Fruit fly (Drosophila melanogaster): ENCODE data around the gene CG5866.

CG5866 gene

DNA sequence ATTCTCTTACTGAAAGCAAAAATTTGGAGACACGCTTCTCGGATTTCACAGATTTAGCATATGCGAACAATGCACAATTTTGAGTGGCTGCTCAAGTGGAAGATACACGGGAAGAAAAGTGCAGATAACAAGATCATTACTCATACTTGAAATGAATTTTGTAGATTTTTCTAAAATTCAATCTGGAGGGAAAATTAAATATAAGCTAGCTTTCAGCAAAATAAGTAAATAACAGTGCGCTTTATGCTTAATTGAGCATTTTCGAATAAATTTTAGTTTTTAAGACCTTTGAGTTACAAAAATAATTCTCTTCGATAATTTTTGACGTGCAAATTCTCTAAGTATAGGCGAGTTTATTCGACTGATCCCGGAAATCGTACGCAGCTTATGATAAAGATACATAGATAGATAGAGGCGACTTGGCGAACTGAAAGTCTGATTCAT lies 14.8 kb upstream of the CG5866 start (continued):
- TF ChIP-seq ss (GFP tag; optimal IDR thresholded peaks at IDR 0.05), result peak; percentile 44 to 67
- TF ChIP-seq Met (GFP tag; optimal IDR thresholded peaks at IDR 0.05), result peak; percentile 57
- TF ChIP-seq CG9139 (GFP tag; optimal IDR thresholded peaks at IDR 0.05), result no peak
- TF ChIP-seq CG31627 (GFP tag; optimal IDR thresholded peaks at IDR 0.05), result peak; percentile 49
- TF ChIP-seq Hr4 (GFP tag; optimal IDR thresholded peaks at IDR 0.05), result peak; percentile 65
- TF ChIP-seq net (GFP tag; optimal IDR thresholded peaks at IDR 0.05), result peak; percentile 52
- TF ChIP-seq dac (GFP tag; optimal IDR thresholded peaks at IDR 0.05), result peak; percentile 34
- TF ChIP-seq esn (GFP tag; optimal IDR thresholded peaks at IDR 0.05), result peak; percentile 72
- peak; percentile 48 for TF ChIP-seq CG15336 (GFP tag; IDR thresholded peaks at IDR 0.05)
- no peak for TF ChIP-seq Gug (GFP tag; IDR thresholded peaks at IDR 0.05)
- peak; percentile 96 for TF ChIP-seq Eip78C (GFP tag)
- peak; percentile 19 for TF ChIP-seq Sox15 (GFP tag; optimal IDR thresholded peaks at IDR 0.05)
- peak; percentile 36 for TF ChIP-seq CG34406 (GFP tag; optimal IDR thresholded peaks at IDR 0.05)
- peak; percentile 75 for TF ChIP-seq Ets96B (tag; optimal IDR thresholded peaks at IDR 0.05)
- TF ChIP-seq salr (GFP tag; optimal IDR thresholded peaks at IDR 0.05), result no peak
- TF ChIP-seq Eip93F (GFP tag; optimal IDR thresholded peaks at IDR 0.05), result no peak
- TF ChIP-seq pdm3 (GFP tag; optimal IDR thresholded peaks at IDR 0.05), result peak; percentile 59
- TF ChIP-seq cyc (GFP tag; optimal IDR thresholded peaks at IDR 0.05), result peak; percentile 75
- peak; percentile 50 for TF ChIP-seq Hr39 (GFP tag; optimal IDR thresholded peaks at IDR 0.05)
- peak; percentile 77 for TF ChIP-seq Eip75B (GFP tag; optimal IDR thresholded peaks at IDR 0.05)
- peak; percentile 75 for TF ChIP-seq CG6163 (GFP tag; IDR thresholded peaks at IDR 0.05)
- TF ChIP-seq acj6 (GFP tag; optimal IDR thresholded peaks at IDR 0.05), result peak; percentile 47
- peak; percentile 31 for TF ChIP-seq Blimp-1 (GFP tag; optimal IDR thresholded peaks at IDR 0.05)
- no peak for TF ChIP-seq CG8319 (GFP tag; optimal IDR thresholded peaks at IDR 0.05)
- peak; percentile 73 for TF ChIP-seq CG11902 (GFP tag; optimal IDR thresholded peaks at IDR 0.05)

- TF ChIP-seq dsx (GFP tag; optimal IDR thresholded peaks at IDR 0.05; ENCODE audit: poor library complexity, severe bottlenecking) (no peak), OdsH (GFP tag; optimal IDR thresholded peaks at IDR 0.05) (peak; percentile 45), CG31627 (GFP tag; optimal IDR thresholded peaks at IDR 0.05) (peak; percentile 46), Eip75B (GFP tag; optimal IDR thresholded peaks at IDR 0.05) (peak; percentile 22), net (GFP tag; optimal IDR thresholded peaks at IDR 0.05) (no peak), CG11902 (GFP tag; optimal IDR thresholded peaks at IDR 0.05) (no peak), cyc (GFP tag; optimal IDR thresholded peaks at IDR 0.05) (no peak), Ets96B (tag; optimal IDR thresholded peaks at IDR 0.05) (no peak), CG6276 (GFP tag; optimal IDR thresholded peaks at IDR 0.05) (no peak), CG16779 (tag; optimal IDR thresholded peaks at IDR 0.05) (no peak), fkh (GFP tag; optimal IDR thresholded peaks at IDR 0.05) (peak; percentile 67), acj6 (GFP tag; optimal IDR thresholded peaks at IDR 0.05) (peak; percentile 23), CG15336 (GFP tag; IDR thresholded peaks at IDR 0.05) (peak; percentile 53), svp (GFP tag) (no peak), pdm3 (GFP tag; optimal IDR thresholded peaks at IDR 0.05) (peak; percentile 60), Sox14 (GFP tag; optimal IDR thresholded peaks at IDR 0.05) (peak; percentile 54), Met (GFP tag; optimal IDR thresholded peaks at IDR 0.05) (peak; percentile 41), Hr38 (GFP tag; optimal IDR thresholded peaks at IDR 0.05) (no peak), Eip78C (GFP tag) (peak; percentile 50), topi (GFP tag; optimal IDR thresholded peaks at IDR 0.05) (peak; percentile 10), CG3032 (tag; optimal IDR thresholded peaks at IDR 0.05) (peak; percentile 24), esn (GFP tag; optimal IDR thresholded peaks at IDR 0.05) (peak; percentile 44), CG10631 (GFP tag; optimal IDR thresholded peaks at IDR 0.05) (peak; percentile 28), Hr39 (GFP tag; optimal IDR thresholded peaks at IDR 0.05) (peak; percentile 51), fd59A (GFP tag; optimal IDR thresholded peaks at IDR 0.05) (no peak), Ets21C (GFP tag; optimal IDR thresholded peaks at IDR 0.05) (peak; percentile 20), eg (GFP tag; IDR thresholded peaks at IDR 0.05) (peak; percentile 70), Hr4 (GFP tag; optimal IDR thresholded peaks at IDR 0.05) (peak; percentile 74), CG32006 (GFP tag; optimal IDR thresholded peaks at IDR 0.05) (peak; percentile 56), vri (GFP tag; optimal IDR thresholded peaks at IDR 0.05) (peak; percentile 92), CG11762 (GFP tag; optimal IDR thresholded peaks at IDR 0.05; ENCODE audit: insufficient read depth) (no peak), Smox (GFP tag; optimal IDR thresholded peaks at IDR 0.05) (peak; percentile 57), lz (GFP tag; optimal IDR thresholded peaks at IDR 0.05) (peak; percentile 53), achi (GFP tag; optimal IDR thresholded peaks at IDR 0.05) (peak; percentile 28), Sox102F (GFP tag; optimal IDR thresholded peaks at IDR 0.05) (peak; percentile 14)
Observed at dm6 chr3R:17401289-17401752, 14.2 kb upstream of the CG5866 start.
